Worm (Caenorhabditis elegans) whole organism, L3 larva: ENCODE results near the gene dim-1.

Experiments used
- R02D3.7 ChIP-seq: fragments of 150-350 bp; optimal IDR thresholded peaks from 2 replicates; lab custom pipeline; 2014; ENCODE audit warnings: missing biosample characterization, missing genetic modification characterization
- ZK546.5 ChIP-seq: sonication (generic microtip); optimal IDR thresholded peaks from 2 replicates; lab custom pipeline; 2017; ENCODE audit warnings: missing biosample characterization, missing genetic modification characterization
- aly-2 ChIP-seq: fragments of 150-350 bp; optimal IDR thresholded peaks from 2 replicates; lab custom pipeline; 2014; ENCODE audit warnings: missing biosample characterization, missing genetic modification characterization
- ama-1 ChIP-seq: fragments of 150-350 bp; optimal IDR thresholded peaks from 2 replicates; lab custom pipeline; 2018
- ceh-16 ChIP-seq: sonication (generic microtip); optimal IDR thresholded peaks from 2 replicates; lab custom pipeline; 2017; ENCODE audit warnings: missing biosample characterization, missing genetic modification characterization
- ceh-28 ChIP-seq: fragments of 150-350 bp; optimal IDR thresholded peaks from 2 replicates; lab custom pipeline; 2014; ENCODE audit warnings: missing biosample characterization, missing genetic modification reagents, missing genetic modification characterization
- ceh-82 ChIP-seq: fragments of 150-350 bp; optimal IDR thresholded peaks from 2 replicates; lab custom pipeline; 2014; ENCODE audit warnings: missing biosample characterization, missing genetic modification characterization
- ceh-9 ChIP-seq: sonication (generic microtip); optimal IDR thresholded peaks from 2 replicates; lab custom pipeline; 2018; ENCODE audit warnings: missing biosample characterization, missing genetic modification characterization
- egl-27 ChIP-seq: sonication (generic microtip); optimal IDR thresholded peaks from 4 replicates; lab custom pipeline; 2017; ENCODE audit warnings: missing biosample characterization, missing genetic modification reagents, missing genetic modification characterization
- elt-1 ChIP-seq: fragments of 150-350 bp; optimal IDR thresholded peaks from 2 replicates; lab custom pipeline; 2014; ENCODE audit warnings: missing biosample characterization, missing genetic modification characterization
- elt-2 ChIP-seq: sonication (generic microtip); optimal IDR thresholded peaks from 2 replicates; lab custom pipeline; 2016; ENCODE audit warnings: missing genetic modification reagents, mild to moderate bottlenecking, missing genetic modification characterization, missing compliant biosample characterization
- elt-3 ChIP-seq, 3 experiments: fragments of 150-350 bp in 1 of 3; sonication (generic microtip) in 2 of 3; optimal IDR thresholded peaks; 2 replicates in 2 of 3; 4 replicates in 1 of 3; lab custom pipeline; 2014 to 2017; ENCODE audit warnings: missing biosample characterization in 3 of 3, missing genetic modification characterization in 3 of 3
- eor-1 ChIP-seq, 2 experiments: fragments of 150-350 bp; optimal IDR thresholded peaks; 2 replicates each; lab custom pipeline; 2014 to 2018; ENCODE audit warnings: missing biosample characterization in 2 of 2, missing genetic modification characterization in 2 of 2
- fkh-10 ChIP-seq: sonication (generic microtip); optimal IDR thresholded peaks from 2 replicates; lab custom pipeline; 2017; ENCODE audit warnings: missing biosample characterization, missing genetic modification reagents, missing genetic modification characterization
- fos-1 ChIP-seq: fragments of 150-350 bp; optimal IDR thresholded peaks from 2 replicates; lab custom pipeline; 2014; ENCODE audit warnings: missing biosample characterization, missing genetic modification characterization
- hmg-11 ChIP-seq: sonication (generic microtip); optimal IDR thresholded peaks from 2 replicates; lab custom pipeline; 2016; ENCODE audit warnings: missing genetic modification characterization, missing compliant biosample characterization
- jun-1 ChIP-seq: fragments of 150-350 bp; optimal IDR thresholded peaks from 2 replicates; lab custom pipeline; 2014; ENCODE audit warnings: missing biosample characterization, missing genetic modification reagents, missing genetic modification characterization
- lin-15B ChIP-seq: fragments of 150-350 bp; optimal IDR thresholded peaks from 2 replicates; lab custom pipeline; 2014; ENCODE audit warnings: missing biosample characterization, missing genetic modification characterization
- lsy-12 ChIP-seq: sonication (generic microtip); optimal IDR thresholded peaks from 2 replicates; lab custom pipeline; 2016; ENCODE audit warnings: mild to moderate bottlenecking, missing genetic modification characterization, missing compliant biosample characterization
- mdl-1 ChIP-seq: fragments of 150-350 bp; optimal IDR thresholded peaks from 2 replicates; lab custom pipeline; 2014; ENCODE audit warnings: missing biosample characterization, missing genetic modification characterization
- nfya-1 ChIP-seq: sonication (generic microtip); optimal IDR thresholded peaks from 2 replicates; lab custom pipeline; 2017; ENCODE audit warnings: missing genetic modification characterization, mild to moderate bottlenecking, missing compliant biosample characterization, antibody characterized with exemption, moderate library complexity; ENCODE audit not compliant: insufficient read depth
- nhr-12 ChIP-seq: fragments of 150-350 bp; optimal IDR thresholded peaks from 2 replicates; lab custom pipeline; 2014; ENCODE audit warnings: missing biosample characterization, missing genetic modification characterization
- nhr-23 ChIP-seq: fragments of 150-350 bp; optimal IDR thresholded peaks from 2 replicates; lab custom pipeline; 2014; ENCODE audit warnings: missing biosample characterization, missing genetic modification reagents, missing genetic modification characterization
- nhr-237 ChIP-seq: fragments of 150-350 bp; optimal IDR thresholded peaks from 2 replicates; lab custom pipeline; 2014; ENCODE audit warnings: missing biosample characterization, missing genetic modification characterization
- nhr-28 ChIP-seq: fragments of 150-350 bp; optimal IDR thresholded peaks from 2 replicates; lab custom pipeline; 2014; ENCODE audit warnings: missing biosample characterization, missing genetic modification characterization
- nhr-67 ChIP-seq: fragments of 150-350 bp; optimal IDR thresholded peaks from 2 replicates; lab custom pipeline; 2014; ENCODE audit warnings: missing biosample characterization, missing genetic modification characterization
- nhr-76 ChIP-seq: fragments of 150-350 bp; sonication (generic microtip); optimal IDR thresholded peaks from 5 replicates; lab custom pipeline; 2014; ENCODE audit warnings: missing biosample characterization, missing genetic modification characterization
- nhr-77 ChIP-seq: fragments of 150-350 bp; optimal IDR thresholded peaks from 2 replicates; lab custom pipeline; 2014; ENCODE audit warnings: missing biosample characterization, missing genetic modification characterization
- pqm-1 ChIP-seq: fragments of 150-350 bp; optimal IDR thresholded peaks from 2 replicates; lab custom pipeline; 2017; ENCODE audit warnings: missing biosample characterization, missing genetic modification characterization, inconsistent platforms
- sea-2 ChIP-seq: fragments of 150-350 bp; sonication (generic microtip); optimal IDR thresholded peaks from 4 replicates; lab custom pipeline; 2014; ENCODE audit warnings: missing biosample characterization, missing genetic modification reagents, missing genetic modification characterization
- skn-1 ChIP-seq: fragments of 150-350 bp; optimal IDR thresholded peaks from 2 replicates; lab custom pipeline; 2014; ENCODE audit warnings: missing biosample characterization, missing genetic modification characterization
- snpc-4 ChIP-seq: fragments of 150-350 bp; optimal IDR thresholded peaks from 2 replicates; lab custom pipeline; 2014; ENCODE audit warnings: missing biosample characterization, missing genetic modification characterization
- tbx-2 ChIP-seq: sonication (generic microtip); optimal IDR thresholded peaks from 2 replicates; lab custom pipeline; 2016; ENCODE audit warnings: mild to moderate bottlenecking, missing genetic modification characterization, missing compliant biosample characterization
- unc-39 ChIP-seq: sonication (generic microtip); optimal IDR thresholded peaks from 4 replicates; lab custom pipeline; 2017; ENCODE audit warnings: missing biosample characterization, missing genetic modification characterization
- ztf-4 ChIP-seq: fragments of 150-350 bp; optimal IDR thresholded peaks from 2 replicates; lab custom pipeline; 2014; ENCODE audit warnings: missing biosample characterization, missing genetic modification characterization

The dim-1 gene

ce11 chrX:8089266-8089909, 31.4 kb upstream of the dim-1 start (continued):
- TF ChIP-seq R02D3.7 (tag; lab: Kevin White, UChicago) (no peak), snpc-4 (tag; lab: Kevin White, UChicago) (no peak), ZK546.5 (tag; lab: Kevin White, UChicago) (no peak), nhr-77 (tag; lab: Kevin White, UChicago) (no peak), unc-39 (no peak), ztf-4 (no peak), lin-15B (tag; lab: Kevin White, UChicago) (no peak), fos-1 (tag; lab: Kevin White, UChicago) (no peak), tbx-2 (tag; lab: Kevin White, UChicago) (no peak), sea-2 (GFP tag; lab: Kevin White, UChicago) (no peak), nhr-28 (tag; lab: Kevin White, UChicago) (no peak), eor-1 (tag; optimal IDR thresholded peaks at IDR 0.05; lab: Kevin White, UChicago) (no peak), ceh-82 (tag; lab: Kevin White, UChicago) (no peak), elt-2 (tag; lab: Kevin White, UChicago) (peak; percentile 82), hmg-11 (tag; lab: Kevin White, UChicago) (peak; percentile 7), nhr-237 (tag; lab: Kevin White, UChicago) (no peak), nfya-1 (tag; lab: Kevin White, UChicago) (no peak)

- no peak for TF ChIP-seq lsy-12 (tag; lab: Kevin White, UChicago)
- TF ChIP-seq snpc-4 (tag; lab: Kevin White, UChicago): no peak
- TF ChIP-seq elt-3 (tag; optimal IDR thresholded peaks at IDR 0.05; lab: Kevin White, UChicago): no peak
- TF ChIP-seq lin-15B (tag; lab: Kevin White, UChicago): no peak
- TF ChIP-seq egl-27 (tag; lab: Kevin White, UChicago): no peak
- no peak for TF ChIP-seq fos-1 (tag; lab: Kevin White, UChicago)
- no peak for TF ChIP-seq pqm-1 (tag; lab: Kevin White, UChicago)
- TF ChIP-seq nhr-12 (tag; lab: Kevin White, UChicago): no peak
- TF ChIP-seq mdl-1: no peak
- TF ChIP-seq nhr-23 (tag; lab: Kevin White, UChicago): no peak
Observed at ce11 chrX:8088474-8088873, 30.5 kb upstream of the dim-1 start, which contains the start of gene vem-1. TSS of gene vem-1 (minus strand) at chrX:8088574.

- TF ChIP-seq mdl-1 (no peak), fos-1 (tag; lab: Kevin White, UChicago) (peak; percentile 3), ceh-28 (tag; lab: Kevin White, UChicago) (peak; percentile 63)
Observed at ce11 chrX:8086725-8087641, 29.0 kb upstream of the dim-1 start.

- TF ChIP-seq nhr-23 (tag; lab: Kevin White, UChicago) (no peak), jun-1 (tag; lab: Kevin White, UChicago) (no peak), nhr-76 (tag; lab: Kevin White, UChicago) (no peak), ama-1 (no peak), fkh-10 (GFP tag; lab: Kevin White, UChicago) (no peak), nhr-237 (tag; lab: Kevin White, UChicago) (no peak), eor-1 (tag; optimal IDR thresholded peaks at IDR 0.05; lab: Kevin White, UChicago) (no peak), ztf-4 (no peak), snpc-4 (tag; lab: Kevin White, UChicago) (no peak), nfya-1 (tag; lab: Kevin White, UChicago) (no peak), hmg-11 (tag; lab: Kevin White, UChicago) (no peak), elt-1 (tag; lab: Kevin White, UChicago) (no peak), ceh-82 (tag; lab: Kevin White, UChicago) (no peak), ceh-9 (tag; lab: Kevin White, UChicago) (no peak)
Observed at ce11 chrX:8086450-8086724, 28.4 kb upstream of the dim-1 start, which contains the start of gene dao-3. TSS of gene dao-3 (minus strand) at chrX:8086550.

ce11 chrX:8084669-8085068, 26.6 kb upstream of the dim-1 start:
- TF ChIP-seq lin-15B (tag; lab: Kevin White, UChicago) (no peak), fkh-10 (GFP tag; lab: Kevin White, UChicago) (no peak), nhr-67 (tag; lab: Kevin White, UChicago) (no peak), skn-1 (tag; lab: Kevin White, UChicago) (no peak), tbx-2 (tag; lab: Kevin White, UChicago) (no peak), nhr-28 (tag; lab: Kevin White, UChicago) (no peak), ceh-16 (tag; lab: Kevin White, UChicago) (no peak), pqm-1 (tag; lab: Kevin White, UChicago) (no peak), nhr-23 (tag; lab: Kevin White, UChicago) (no peak), nhr-77 (tag; lab: Kevin White, UChicago) (no peak), nhr-237 (tag; lab: Kevin White, UChicago) (no peak), nhr-12 (tag; lab: Kevin White, UChicago) (no peak), aly-2 (tag; lab: Kevin White, UChicago) (no peak)
